Fruit fly (Drosophila melanogaster) whole organism, embryonic: ENCODE measurements around the gene nAChRalpha3.

Source experiments
- Abd-B ChIP-seq: fragments of 200-800 bp; sonication (Bioruptor generic); optimal IDR thresholded peaks from 2 replicates; lab custom pipeline; 2018; ENCODE audit warnings: missing biosample characterization, mild to moderate bottlenecking, missing genetic modification characterization, moderate library complexity
- CG10321 ChIP-seq: fragments of 200-800 bp; sonication (Bioruptor generic); IDR thresholded peaks from 2 replicates; pipeline ENCODE4 v1.3.6; 2022; ENCODE audit warnings: missing biosample characterization, missing genetic modification characterization
- CG10543 ChIP-seq: fragments of 200-800 bp; sonication (Bioruptor generic); optimal IDR thresholded peaks from 3 replicates; lab custom pipeline; 2017; ENCODE audit warnings: missing biosample characterization, mild to moderate bottlenecking, missing genetic modification characterization, moderate library complexity
- CG10565 ChIP-seq: fragments of 200-800 bp; sonication (Bioruptor generic); optimal IDR thresholded peaks from 3 replicates; lab custom pipeline; 2016; ENCODE audit warnings: missing biosample characterization, mild to moderate bottlenecking, missing genetic modification characterization
- CG10979 ChIP-seq: fragments of 200-800 bp; sonication (Bioruptor generic); optimal IDR thresholded peaks from 2 replicates; lab custom pipeline; 2018; ENCODE audit warnings: missing biosample characterization, mild to moderate bottlenecking, missing genetic modification characterization, moderate library complexity
- CG11398 ChIP-seq: fragments of 200-800 bp; sonication (Bioruptor generic); optimal IDR thresholded peaks from 2 replicates; lab custom pipeline; 2016; ENCODE audit warnings: missing biosample characterization, missing genetic modification characterization
- CG11504 ChIP-seq: fragments of 200-800 bp; sonication (Bioruptor generic); optimal IDR thresholded peaks from 3 replicates; lab custom pipeline; 2019; ENCODE audit warnings: missing biosample characterization, mild to moderate bottlenecking, missing genetic modification characterization, moderate library complexity
- CG15073 ChIP-seq: fragments of 200-800 bp; sonication (Bioruptor generic); optimal IDR thresholded peaks from 2 replicates; lab custom pipeline; 2016; ENCODE audit warnings: missing biosample characterization, missing genetic modification characterization
- CG1647 ChIP-seq: fragments of 200-800 bp; sonication (Bioruptor generic); optimal IDR thresholded peaks from 3 replicates; lab custom pipeline; 2016; ENCODE audit warnings: missing biosample characterization, missing genetic modification characterization
- CG16815 ChIP-seq: fragments of 200-800 bp; sonication (Bioruptor generic); optimal IDR thresholded peaks from 3 replicates; lab custom pipeline; 2017; ENCODE audit warnings: missing biosample characterization, mild to moderate bottlenecking, missing genetic modification characterization
- CG18011 ChIP-seq: fragments of 200-800 bp; sonication (Bioruptor generic); optimal IDR thresholded peaks from 2 replicates; lab custom pipeline; 2017; ENCODE audit warnings: missing biosample characterization, missing genetic modification characterization, mild to moderate bottlenecking, moderate library complexity, missing genotype
- CG2875 ChIP-seq: fragments of 200-800 bp; sonication (Bioruptor generic); optimal IDR thresholded peaks from 2 replicates; lab custom pipeline; 2017; ENCODE audit warnings: missing biosample characterization, mild to moderate bottlenecking, missing genetic modification characterization, missing genetic modification reagents
- CG32772 ChIP-seq: fragments of 200-800 bp; sonication (Bioruptor generic); IDR thresholded peaks from 2 replicates; pipeline ENCODE4 v1.3.6; 2022; ENCODE audit warnings: missing biosample characterization, missing genetic modification characterization
- CG42726 ChIP-seq: fragments of 200-800 bp; sonication (Bioruptor generic); IDR thresholded peaks from 2 replicates; pipeline ENCODE4 v1.3.6; 2022; ENCODE audit warnings: missing biosample characterization, missing genetic modification characterization; ENCODE audit not compliant: partially characterized antibody
- CG6683 ChIP-seq: fragments of 200-800 bp; sonication (Bioruptor generic); optimal IDR thresholded peaks from 2 replicates; lab custom pipeline; 2017; ENCODE audit warnings: missing biosample characterization, mild to moderate bottlenecking, missing genetic modification characterization, missing genetic modification reagents
- CG7372 ChIP-seq: fragments of 200-800 bp; sonication (Bioruptor generic); IDR thresholded peaks from 2 replicates; pipeline ENCODE4 v1.3.6; 2022; ENCODE audit warnings: missing biosample characterization, missing genetic modification characterization
- CG7928 ChIP-seq: fragments of 200-800 bp; sonication (Bioruptor generic); optimal IDR thresholded peaks from 2 replicates; lab custom pipeline; 2017; ENCODE audit warnings: missing biosample characterization, mild to moderate bottlenecking, missing genetic modification characterization
- CG8281 ChIP-seq: fragments of 200-800 bp; sonication (Bioruptor generic); optimal IDR thresholded peaks from 2 replicates; lab custom pipeline; 2018; ENCODE audit warnings: missing biosample characterization, mild to moderate bottlenecking, missing genetic modification characterization, moderate library complexity
- CG8359 ChIP-seq: fragments of 200-800 bp; sonication (Bioruptor generic); optimal IDR thresholded peaks from 2 replicates; lab custom pipeline; 2017; ENCODE audit warnings: missing biosample characterization, mild to moderate bottlenecking, missing genetic modification characterization, borderline replicate concordance
- CG8478 ChIP-seq: fragments of >200 bp; optimal IDR thresholded peaks from 2 replicates; lab custom pipeline; 2018
- CG8924 ChIP-seq: fragments of 200-800 bp; optimal IDR thresholded peaks from 3 replicates; lab custom pipeline; 2019; ENCODE audit warnings: missing biosample characterization, mild to moderate bottlenecking, missing genetic modification characterization, moderate library complexity
- Dll ChIP-seq: fragments of 200-800 bp; sonication (Bioruptor generic); IDR thresholded peaks from 4 replicates; pipeline ENCODE4 v1.3.6; 2022; ENCODE audit warnings: missing biosample characterization, missing genetic modification characterization; ENCODE audit not compliant: partially characterized antibody
- ERR ChIP-seq: fragments of 200-800 bp; sonication (Bioruptor generic); optimal IDR thresholded peaks from 2 replicates; lab custom pipeline; 2016; ENCODE audit warnings: missing biosample characterization, missing genetic modification characterization
- Fer2 ChIP-seq: fragments of 200-800 bp; sonication (Bioruptor generic); optimal IDR thresholded peaks from 2 replicates; lab custom pipeline; 2018; ENCODE audit warnings: missing biosample characterization, mild to moderate bottlenecking, missing genetic modification characterization, moderate library complexity
- Gug ChIP-seq: fragments of 200-800 bp; sonication (Bioruptor generic); IDR thresholded peaks from 4 replicates; pipeline ENCODE4 v1.3.6; 2022; ENCODE audit warnings: missing biosample characterization, missing genetic modification characterization
- Hsf ChIP-seq: fragments of 200-800 bp; sonication (Bioruptor generic); optimal IDR thresholded peaks from 3 replicates; lab custom pipeline; 2016; ENCODE audit warnings: missing biosample characterization, missing genetic modification characterization
- MBD-R2 ChIP-seq: fragments of 200-800 bp; sonication (Bioruptor generic); IDR thresholded peaks from 2 replicates; pipeline ENCODE4 v1.3.6; 2022; ENCODE audit warnings: missing biosample characterization, missing genetic modification characterization
- Max ChIP-seq: fragments of 200-800 bp; sonication (Bioruptor generic); optimal IDR thresholded peaks from 2 replicates; lab custom pipeline; 2016; ENCODE audit warnings: missing biosample characterization, mild to moderate bottlenecking, missing genetic modification characterization
- Mes4 ChIP-seq: fragments of 200-800 bp; sonication (Bioruptor generic); optimal IDR thresholded peaks from 2 replicates; lab custom pipeline; 2016; ENCODE audit warnings: missing biosample characterization, missing genetic modification characterization
- Neu2 ChIP-seq: fragments of 200-800 bp; sonication (Bioruptor generic); optimal IDR thresholded peaks from 3 replicates; lab custom pipeline; 2016; ENCODE audit warnings: missing biosample characterization, missing genetic modification characterization, borderline replicate concordance
- Nf-YB ChIP-seq: fragments of 200-800 bp; sonication (Bioruptor generic); optimal IDR thresholded peaks from 3 replicates; lab custom pipeline; 2019; ENCODE audit warnings: missing biosample characterization, mild to moderate bottlenecking, missing genetic modification characterization, moderate library complexity
- ac ChIP-seq: fragments of 200-800 bp; sonication (Bioruptor generic); optimal IDR thresholded peaks from 3 replicates; lab custom pipeline; 2017; ENCODE audit warnings: missing biosample characterization, mild to moderate bottlenecking, missing genetic modification characterization
- bbx ChIP-seq: fragments of 200-800 bp; sonication (Bioruptor generic); IDR thresholded peaks from 2 replicates; pipeline ENCODE4 v1.3.6; 2022; ENCODE audit warnings: missing biosample characterization, missing genetic modification characterization; ENCODE audit not compliant: partially characterized antibody
- bcd ChIP-seq: fragments of 200-800 bp; sonication (Bioruptor generic); optimal IDR thresholded peaks from 2 replicates; lab custom pipeline; 2017; ENCODE audit warnings: missing biosample characterization, mild to moderate bottlenecking, missing genetic modification characterization
- bowl ChIP-seq: fragments of 200-800 bp; sonication (Bioruptor generic); IDR thresholded peaks from 2 replicates; pipeline ENCODE4 v1.3.6; 2022; ENCODE audit warnings: missing biosample characterization, missing genetic modification characterization
- cad ChIP-seq: fragments of >200 bp; optimal IDR thresholded peaks from 2 replicates; lab custom pipeline; 2017; ENCODE audit warnings: missing biosample characterization, missing genetic modification characterization
- ci ChIP-seq: fragments of 200-800 bp; sonication (Bioruptor generic); IDR thresholded peaks from 3 replicates; pipeline ENCODE4 v1.3.6; 2022; ENCODE audit warnings: missing biosample characterization, missing genetic modification characterization
- dm ChIP-seq: fragments of 200-800 bp; sonication (Bioruptor generic); optimal IDR thresholded peaks from 3 replicates; lab custom pipeline; 2016; ENCODE audit warnings: missing biosample characterization, missing genetic modification characterization
- esg ChIP-seq: fragments of 200-800 bp; sonication (Bioruptor generic); conservative IDR thresholded peaks from 2 replicates; pipeline ENCODE4 v1.3.6; 2022; ENCODE audit warnings: missing biosample characterization, missing genetic modification characterization
- exex ChIP-seq: fragments of 200-800 bp; sonication (Bioruptor generic); optimal IDR thresholded peaks from 4 replicates; lab custom pipeline; 2018; ENCODE audit warnings: missing biosample characterization, mild to moderate bottlenecking, missing genetic modification characterization, moderate library complexity
- fd3F ChIP-seq: fragments of 200-800 bp; sonication (Bioruptor generic); optimal IDR thresholded peaks from 2 replicates; lab custom pipeline; 2018; ENCODE audit warnings: missing biosample characterization, mild to moderate bottlenecking, missing genetic modification characterization, moderate library complexity
- gfzf ChIP-seq: fragments of 200-800 bp; sonication (Bioruptor generic); optimal IDR thresholded peaks from 2 replicates; lab custom pipeline; 2016; ENCODE audit warnings: missing biosample characterization, mild to moderate bottlenecking, missing genetic modification characterization, moderate library complexity
- insv ChIP-seq, 2 experiments: fragments of 200-800 bp; sonication (Bioruptor generic); optimal IDR thresholded peaks; 3 replicates each; lab custom pipeline; 2016 to 2018; ENCODE audit warnings: missing biosample characterization in 2 of 2, missing genetic modification characterization in 2 of 2
- run ChIP-seq: fragments of 200-800 bp; sonication (Bioruptor generic); optimal IDR thresholded peaks from 3 replicates; lab custom pipeline; 2018; ENCODE audit warnings: missing biosample characterization, mild to moderate bottlenecking, missing genetic modification characterization
- shn ChIP-seq: fragments of 200-800 bp; sonication (Bioruptor generic); optimal IDR thresholded peaks from 3 replicates; lab custom pipeline; 2016; ENCODE audit warnings: missing biosample characterization, missing genetic modification characterization
- sr ChIP-seq: fragments of 200-800 bp; sonication (Bioruptor generic); IDR thresholded peaks from 3 replicates; pipeline ENCODE4 v1.3.6; 2022; ENCODE audit warnings: missing biosample characterization, missing genetic modification characterization
- tin ChIP-seq: fragments of 200-800 bp; sonication (Bioruptor generic); optimal IDR thresholded peaks from 3 replicates; lab custom pipeline; 2016; ENCODE audit warnings: missing biosample characterization, missing genetic modification characterization
- tio ChIP-seq: fragments of 200-800 bp; sonication (Bioruptor generic); optimal IDR thresholded peaks from 2 replicates; lab custom pipeline; 2017; ENCODE audit warnings: missing biosample characterization, missing genetic modification characterization, inconsistent platforms
- trh ChIP-seq: fragments of 200-800 bp; sonication (Bioruptor generic); optimal IDR thresholded peaks from 2 replicates; lab custom pipeline; 2016; ENCODE audit warnings: missing biosample characterization, missing genetic modification characterization
- unc-4 ChIP-seq: fragments of 200-800 bp; sonication (Bioruptor generic); IDR thresholded peaks from 2 replicates; pipeline ENCODE4 v1.3.6; 2022; ENCODE audit warnings: missing biosample characterization, missing genetic modification characterization; ENCODE audit not compliant: partially characterized antibody

The nAChRalpha3 gene

dm6 chrX:8408971-8409455 is 42.0 kb upstream of the nAChRalpha3 start, which contains the start of gene Trf2 (continued):
- peak; percentile 8 for TF ChIP-seq CG2875
- TF ChIP-seq CG8924: no peak
- no peak for TF ChIP-seq tio (GFP tag; lab: Kevin White, UChicago)
- no peak for TF ChIP-seq cad (GFP tag; lab: Kevin White, UChicago)
- peak; percentile 11 for TF ChIP-seq CG10543
- TF ChIP-seq MBD-R2 (GFP tag; lab: Robert Waterston, UW): 0 out of 2 replicates have a peak, but pooled peaks have one; percentile 15
- TF ChIP-seq CG8359 (GFP tag; lab: Kevin White, UChicago): peak; percentile 2
- no peak for TF ChIP-seq fd3F
- TF ChIP-seq ERR (GFP tag; lab: Kevin White, UChicago): no peak
- peak; percentile 11 for TF ChIP-seq Nf-YB (GFP tag; lab: Kevin White, UChicago)
- no peak for TF ChIP-seq CG7372
- TF ChIP-seq dm: peak; percentile 35
- no peak for TF ChIP-seq exex
- no peak for TF ChIP-seq CG18011 (GFP tag; lab: Kevin White, UChicago)
- TF ChIP-seq Fer2 (tag; lab: Kevin White, UChicago): no peak
- peak; percentile 68 for TF ChIP-seq ci (GFP tag; lab: Robert Waterston, UW)
- no peak for TF ChIP-seq CG15073
- TF ChIP-seq insv (GFP tag; optimal IDR thresholded peaks at IDR 0.05; lab: Kevin White, UChicago): no peak
- no peak for TF ChIP-seq trh (GFP tag; lab: Kevin White, UChicago)
- TF ChIP-seq esg (GFP tag; lab: Robert Waterston, UW): no peak
- no peak for TF ChIP-seq CG10979 (tag; lab: Kevin White, UChicago)
- peak; percentile 90 for TF ChIP-seq gfzf (GFP tag; lab: Kevin White, UChicago)
- TF ChIP-seq unc-4 (GFP tag; lab: Robert Waterston, UW): no peak
- no peak for TF ChIP-seq Abd-B
- TF ChIP-seq tin (GFP tag; lab: Kevin White, UChicago): no peak
- no peak for TF ChIP-seq Neu2
- TF ChIP-seq CG6683 (GFP tag; lab: Kevin White, UChicago): no peak
- no peak for TF ChIP-seq Dll (GFP tag; lab: Robert Waterston, UW)
- no peak for TF ChIP-seq sr (GFP tag; lab: Robert Waterston, UW)
- no peak for TF ChIP-seq Hsf (GFP tag; lab: Kevin White, UChicago)
- peak; percentile 33; the same call in 1 of the 2 replicates for TF ChIP-seq bbx (GFP tag; lab: Robert Waterston, UW)
- peak; percentile 31; the same call in 1 of the 2 replicates for TF ChIP-seq CG42726 (GFP tag; lab: Robert Waterston, UW)
- no peak for TF ChIP-seq CG8281
- no peak for TF ChIP-seq CG11398
- no peak for TF ChIP-seq CG16815 (GFP tag; lab: Kevin White, UChicago)
- TF ChIP-seq bowl (GFP tag; lab: Robert Waterston, UW): no peak
- TF ChIP-seq CG11504 (tag; lab: Kevin White, UChicago): no peak
- TF ChIP-seq CG8478: no peak
- TF ChIP-seq CG7928 (GFP tag; lab: Kevin White, UChicago): no peak
- TF ChIP-seq Mes4 (GFP tag; lab: Kevin White, UChicago): peak; percentile 6
- no peak for TF ChIP-seq bcd (GFP tag; lab: Kevin White, UChicago)
- no peak for TF ChIP-seq CG10565
- TF ChIP-seq Max (GFP tag; lab: Kevin White, UChicago): peak; percentile 3
- TF ChIP-seq shn (GFP tag; lab: Kevin White, UChicago): no peak
- peak; percentile 8 for TF ChIP-seq ac (GFP tag; lab: Kevin White, UChicago)
- TF ChIP-seq CG32772 (GFP tag; lab: Robert Waterston, UW): no peak
- TF ChIP-seq CG10321 (GFP tag; lab: Robert Waterston, UW): no peak
- 0 out of 4 replicates have a peak, but pooled peaks have one; percentile 10 for TF ChIP-seq Gug
- no peak for TF ChIP-seq CG1647
- TF ChIP-seq run (tag; lab: Kevin White, UChicago): no peak
